Fruit fly (Drosophila melanogaster) whole organism, prepupa: ENCODE measurements around the gene Sry-alpha.

Experiments
- Blimp-1 ChIP-seq: fragments of 200-800 bp; sonication (Bioruptor generic); optimal IDR thresholded peaks from 3 replicates; lab custom pipeline; 2017; ENCODE audit warnings: missing biosample characterization, missing genetic modification characterization, mild to moderate bottlenecking, moderate library complexity, missing genetic modification reagents
- CG16779 ChIP-seq: fragments of 200-800 bp; sonication (Bioruptor generic); optimal IDR thresholded peaks from 3 replicates; lab custom pipeline; 2017; ENCODE audit warnings: missing biosample characterization, mild to moderate bottlenecking, missing genetic modification characterization
- CG34406 ChIP-seq: fragments of 200-800 bp; sonication (Bioruptor generic); optimal IDR thresholded peaks from 3 replicates; lab custom pipeline; 2016; ENCODE audit warnings: missing biosample characterization, missing genetic modification characterization
- CG4318 ChIP-seq: fragments of 200-800 bp; sonication (Bioruptor generic); optimal IDR thresholded peaks from 3 replicates; lab custom pipeline; 2017; ENCODE audit warnings: missing biosample characterization, mild to moderate bottlenecking, missing genetic modification characterization
- CG8319 ChIP-seq: fragments of 200-800 bp; sonication (Bioruptor generic); optimal IDR thresholded peaks from 3 replicates; lab custom pipeline; 2016; ENCODE audit warnings: missing biosample characterization, missing genetic modification characterization
- CG9139 ChIP-seq: fragments of 200-800 bp; sonication (Bioruptor generic); optimal IDR thresholded peaks from 3 replicates; lab custom pipeline; 2017; ENCODE audit warnings: missing biosample characterization, mild to moderate bottlenecking, missing genetic modification characterization
- Eip75B ChIP-seq: fragments of 200-800 bp; sonication (Bioruptor generic); optimal IDR thresholded peaks from 3 replicates; lab custom pipeline; 2016; ENCODE audit warnings: missing biosample characterization, missing genetic modification characterization
- Ets96B ChIP-seq: fragments of 200-800 bp; optimal IDR thresholded peaks from 2 replicates; lab custom pipeline; 2019; ENCODE audit warnings: missing biosample characterization, mild to moderate bottlenecking, missing genetic modification characterization, moderate library complexity
- Lpt ChIP-seq: fragments of 200-800 bp; sonication (Bioruptor generic); optimal IDR thresholded peaks from 3 replicates; lab custom pipeline; 2016; ENCODE audit warnings: missing biosample characterization, missing genetic modification characterization
- OdsH ChIP-seq: fragments of 200-800 bp; sonication (Bioruptor generic); optimal IDR thresholded peaks from 3 replicates; lab custom pipeline; 2016; ENCODE audit warnings: missing biosample characterization, missing genetic modification characterization
- Smox ChIP-seq: fragments of 200-800 bp; sonication (Bioruptor generic); optimal IDR thresholded peaks from 3 replicates; lab custom pipeline; 2016; ENCODE audit warnings: missing biosample characterization, missing genetic modification characterization
- eg ChIP-seq: fragments of 200-800 bp; sonication (Bioruptor generic); IDR thresholded peaks from 3 replicates; pipeline ENCODE4 v1.3.6; 2022; ENCODE audit warnings: missing biosample characterization, missing genetic modification characterization
- fkh ChIP-seq: fragments of 200-800 bp; sonication (Bioruptor generic); optimal IDR thresholded peaks from 3 replicates; lab custom pipeline; 2017; ENCODE audit warnings: missing biosample characterization, mild to moderate bottlenecking, missing genetic modification characterization, moderate library complexity
- salr ChIP-seq, 2 experiments: fragments of 200-800 bp; sonication (Bioruptor generic); optimal IDR thresholded peaks; 3 replicates each; lab custom pipeline; 2016 to 2018; ENCODE audit warnings: missing biosample characterization in 2 of 2, missing genetic modification characterization in 2 of 2, mild to moderate bottlenecking in 1 of 2

- TF ChIP-seq Lpt (GFP tag; lab: Kevin White, UChicago), result no peak
- TF ChIP-seq Smox, result no peak
- TF ChIP-seq CG4318, result no peak
- TF ChIP-seq CG9139 (GFP tag; lab: Kevin White, UChicago), result no peak
- no peak for TF ChIP-seq fkh (GFP tag; lab: Kevin White, UChicago)
- TF ChIP-seq CG16779 (tag; lab: Kevin White, UChicago), result no peak
- no peak for TF ChIP-seq Ets96B (tag; lab: Kevin White, UChicago)
- TF ChIP-seq OdsH (GFP tag; lab: Kevin White, UChicago), result no peak
- no peak for TF ChIP-seq salr (GFP tag; optimal IDR thresholded peaks at IDR 0.05; lab: Kevin White, UChicago)
- TF ChIP-seq Blimp-1 (GFP tag; lab: Kevin White, UChicago), result no peak
- TF ChIP-seq CG34406 (GFP tag; lab: Kevin White, UChicago), result no peak
- TF ChIP-seq Eip75B (GFP tag; lab: Kevin White, UChicago), result no peak
- no peak for TF ChIP-seq eg (GFP tag; lab: Robert Waterston, UW)
- no peak for TF ChIP-seq CG8319 (GFP tag; lab: Kevin White, UChicago)
Observed at dm6 chr3R:30040879-30041278, 1.4 kb downstream of the Sry-alpha start.
